Worm (Caenorhabditis elegans) whole organism, late embryonic: ENCODE results near the gene ufm-1.

ENCODE experiments used
- C08G9.2 ChIP-seq: sonication (generic microtip); optimal IDR thresholded peaks from 2 replicates; lab custom pipeline; 2016; ENCODE audit warnings: mild to moderate bottlenecking, missing genetic modification characterization, moderate library complexity, missing compliant biosample characterization
- C38D4.7 ChIP-seq: fragments of 200-800 bp; sonication (Bioruptor generic); optimal IDR thresholded peaks from 2 replicates; lab custom pipeline; 2018; ENCODE audit warnings: mild to moderate bottlenecking, missing genetic modification characterization, moderate library complexity, missing compliant biosample characterization
- F13H6.1 ChIP-seq: sonication (generic microtip); optimal IDR thresholded peaks from 2 replicates; lab custom pipeline; 2016; ENCODE audit warnings: missing genetic modification characterization, missing compliant biosample characterization
- K02D7.2 ChIP-seq: sonication (generic microtip); optimal IDR thresholded peaks from 2 replicates; lab custom pipeline; 2017; ENCODE audit warnings: mild to moderate bottlenecking, missing genetic modification characterization, missing compliant biosample characterization
- ceh-18 ChIP-seq: sonication (generic microtip); optimal IDR thresholded peaks from 2 replicates; lab custom pipeline; 2016; ENCODE audit warnings: missing genetic modification characterization, missing compliant biosample characterization
- ceh-30 ChIP-seq: fragments of 150-350 bp; optimal IDR thresholded peaks from 2 replicates; lab custom pipeline; 2014; ENCODE audit warnings: missing biosample characterization, missing genetic modification characterization
- ceh-31 ChIP-seq: sonication (generic microtip); optimal IDR thresholded peaks from 2 replicates; lab custom pipeline; 2016; ENCODE audit warnings: missing genetic modification characterization, missing compliant biosample characterization
- ceh-45 ChIP-seq: fragments of 200-800 bp; sonication (Bioruptor generic); IDR thresholded peaks from 2 replicates; pipeline ENCODE4 v1.3.6; 2022; ENCODE audit warnings: missing genetic modification reagents, missing genetic modification characterization, missing compliant biosample characterization
- ceh-48 ChIP-seq: sonication (generic microtip); optimal IDR thresholded peaks from 2 replicates; lab custom pipeline; 2016; ENCODE audit warnings: missing genetic modification characterization, inconsistent platforms, missing compliant biosample characterization
- che-1 ChIP-seq: sonication (generic microtip); optimal IDR thresholded peaks from 2 replicates; lab custom pipeline; 2016; ENCODE audit warnings: mild to moderate bottlenecking, missing genetic modification characterization, missing compliant biosample characterization
- dve-1 ChIP-seq: sonication (generic microtip); optimal IDR thresholded peaks from 2 replicates; lab custom pipeline; 2017; ENCODE audit warnings: antibody characterized with exemption, mild to moderate bottlenecking, missing genetic modification characterization, missing compliant biosample characterization
- eyg-1 ChIP-seq: sonication (generic microtip); optimal IDR thresholded peaks from 2 replicates; lab custom pipeline; 2016; ENCODE audit warnings: missing genotype, missing genetic modification characterization, missing compliant biosample characterization
- fkh-6 ChIP-seq: sonication (generic microtip); optimal IDR thresholded peaks from 2 replicates; lab custom pipeline; 2016; ENCODE audit warnings: missing genetic modification characterization, missing compliant biosample characterization
- hlh-13 ChIP-seq: fragments of 200-800 bp; sonication (Bioruptor generic); optimal IDR thresholded peaks from 2 replicates; lab custom pipeline; 2018; ENCODE audit warnings: mild to moderate bottlenecking, missing genetic modification characterization, missing compliant biosample characterization
- hlh-15 ChIP-seq: sonication (generic microtip); optimal IDR thresholded peaks from 2 replicates; lab custom pipeline; 2016; ENCODE audit warnings: missing genetic modification characterization, missing compliant biosample characterization
- hlh-30 ChIP-seq: sonication (generic microtip); optimal IDR thresholded peaks from 2 replicates; lab custom pipeline; 2017; ENCODE audit warnings: antibody characterized with exemption, missing genetic modification characterization, missing compliant biosample characterization; ENCODE audit not compliant: insufficient read depth
- mec-3 ChIP-seq: sonication (generic microtip); optimal IDR thresholded peaks from 2 replicates; lab custom pipeline; 2016; ENCODE audit warnings: borderline replicate concordance, missing genetic modification characterization, missing compliant biosample characterization
- nfya-1 ChIP-seq: sonication (generic microtip); optimal IDR thresholded peaks from 2 replicates; lab custom pipeline; 2017; ENCODE audit warnings: missing genetic modification characterization, mild to moderate bottlenecking, missing compliant biosample characterization, antibody characterized with exemption, moderate library complexity
- nhr-11 ChIP-seq: fragments of 150-350 bp; optimal IDR thresholded peaks from 2 replicates; lab custom pipeline; 2014; ENCODE audit warnings: missing biosample characterization, missing genetic modification characterization
- npax-4 ChIP-seq: sonication (generic microtip); optimal IDR thresholded peaks from 2 replicates; lab custom pipeline; 2016; ENCODE audit warnings: missing genetic modification characterization, missing compliant biosample characterization
- odd-2 ChIP-seq: sonication (generic microtip); optimal IDR thresholded peaks from 2 replicates; lab custom pipeline; 2017; ENCODE audit warnings: antibody characterized with exemption, mild to moderate bottlenecking, missing genetic modification characterization, missing compliant biosample characterization
- pat-9 ChIP-seq: fragments of 200-800 bp; sonication (Bioruptor generic); optimal IDR thresholded peaks from 2 replicates; lab custom pipeline; 2018; ENCODE audit warnings: mild to moderate bottlenecking, missing genetic modification characterization, moderate library complexity, missing compliant biosample characterization
- pax-1 ChIP-seq: fragments of 150-350 bp; optimal IDR thresholded peaks from 2 replicates; lab custom pipeline; 2014; ENCODE audit warnings: missing biosample characterization, missing genetic modification characterization
- pha-2 ChIP-seq: sonication (generic microtip); optimal IDR thresholded peaks from 2 replicates; lab custom pipeline; 2017; ENCODE audit warnings: mild to moderate bottlenecking, missing genetic modification characterization, missing compliant biosample characterization
- pha-4 ChIP-seq: fragments of 150-350 bp; optimal IDR thresholded peaks from 2 replicates; lab custom pipeline; 2018; ENCODE audit warnings: missing biosample characterization, missing genetic modification reagents, missing genetic modification characterization
- pros-1 ChIP-seq: fragments of 150-350 bp; optimal IDR thresholded peaks from 2 replicates; lab custom pipeline; 2014; ENCODE audit warnings: missing biosample characterization, missing genetic modification reagents, missing genetic modification characterization
- rnt-1 ChIP-seq: sonication (generic microtip); optimal IDR thresholded peaks from 2 replicates; lab custom pipeline; 2016; ENCODE audit warnings: missing genetic modification characterization, missing compliant biosample characterization
- sdc-2 ChIP-seq: sonication (generic microtip); optimal IDR thresholded peaks from 2 replicates; lab custom pipeline; 2016; ENCODE audit warnings: missing genotype, missing genetic modification characterization, missing compliant biosample characterization
- sox-2 ChIP-seq: fragments of 200-800 bp; sonication (Bioruptor generic); IDR thresholded peaks from 2 replicates; pipeline ENCODE4 v1.3.6; 2022; ENCODE audit warnings: missing genetic modification reagents, missing genetic modification characterization, missing compliant biosample characterization
- sox-4 ChIP-seq: sonication (generic microtip); optimal IDR thresholded peaks from 2 replicates; lab custom pipeline; 2017; ENCODE audit warnings: mild to moderate bottlenecking, missing genetic modification characterization, inconsistent platforms, missing compliant biosample characterization
- syd-9 ChIP-seq: sonication (generic microtip); optimal IDR thresholded peaks from 2 replicates; lab custom pipeline; 2016; ENCODE audit warnings: mild to moderate bottlenecking, missing genetic modification characterization, moderate library complexity, missing compliant biosample characterization
- tbx-2 ChIP-seq: sonication (generic microtip); optimal IDR thresholded peaks from 2 replicates; lab custom pipeline; 2016; ENCODE audit warnings: missing genetic modification characterization, missing compliant biosample characterization
- tbx-7 ChIP-seq: sonication (generic microtip); optimal IDR thresholded peaks from 2 replicates; lab custom pipeline; 2016; ENCODE audit warnings: missing genotype, missing genetic modification characterization, missing compliant biosample characterization
- ttx-3 ChIP-seq: sonication (generic microtip); optimal IDR thresholded peaks from 2 replicates; lab custom pipeline; 2016; ENCODE audit warnings: missing genetic modification reagents, missing genetic modification characterization, missing compliant biosample characterization
- unc-3 ChIP-seq, 2 experiments: fragments of 200-800 bp in 1 of 2; sonication (Bioruptor generic) in 1 of 2; sonication (generic microtip) in 1 of 2; conservative IDR thresholded peaks in 1 of 2; optimal IDR thresholded peaks in 1 of 2; 2 replicates each; pipeline versions ENCODE4 v1.3.6 to Lab custom; 2016 to 2022; ENCODE audit warnings: missing compliant biosample characterization in 2 of 2, missing genetic modification characterization in 2 of 2, missing genetic modification reagents in 1 of 2
- unc-86 ChIP-seq: sonication (generic microtip); optimal IDR thresholded peaks from 2 replicates; lab custom pipeline; 2016; ENCODE audit warnings: missing genetic modification characterization, missing compliant biosample characterization

ufm-1 gene

ce11 chrIII:7815571-7816348 lies 43.0 kb upstream of the ufm-1 start:
- no peak for TF ChIP-seq tbx-2
- no peak for TF ChIP-seq pros-1 (tag; lab: Kevin White, UChicago)
- TF ChIP-seq pha-2 (tag; lab: Kevin White, UChicago): no peak
- TF ChIP-seq rnt-1 (tag; lab: Kevin White, UChicago): no peak
- TF ChIP-seq K02D7.2 (tag; lab: Kevin White, UChicago): no peak
- no peak for TF ChIP-seq fkh-6 (tag; lab: Kevin White, UChicago)
- TF ChIP-seq ceh-45 (GFP tag; lab: Robert Waterston, UW): no peak
- no peak for TF ChIP-seq che-1 (tag; lab: Kevin White, UChicago)
- TF ChIP-seq mec-3 (tag; lab: Kevin White, UChicago): no peak
- no peak for TF ChIP-seq ceh-48 (tag; lab: Kevin White, UChicago)
- no peak for TF ChIP-seq sdc-2 (tag; lab: Kevin White, UChicago)
- no peak for TF ChIP-seq eyg-1 (tag; lab: Kevin White, UChicago)
- TF ChIP-seq dve-1 (tag; lab: Kevin White, UChicago): no peak
- TF ChIP-seq ceh-30: no peak
- no peak for TF ChIP-seq ttx-3 (tag; lab: Kevin White, UChicago)
- no peak for TF ChIP-seq hlh-13 (GFP tag; lab: Kevin White, UChicago)
- TF ChIP-seq hlh-15: no peak
- TF ChIP-seq pha-4 (tag; lab: Kevin White, UChicago): no peak
- no peak for TF ChIP-seq odd-2 (tag; lab: Kevin White, UChicago)
- TF ChIP-seq F13H6.1 (tag; lab: Kevin White, UChicago): no peak

DNA sequence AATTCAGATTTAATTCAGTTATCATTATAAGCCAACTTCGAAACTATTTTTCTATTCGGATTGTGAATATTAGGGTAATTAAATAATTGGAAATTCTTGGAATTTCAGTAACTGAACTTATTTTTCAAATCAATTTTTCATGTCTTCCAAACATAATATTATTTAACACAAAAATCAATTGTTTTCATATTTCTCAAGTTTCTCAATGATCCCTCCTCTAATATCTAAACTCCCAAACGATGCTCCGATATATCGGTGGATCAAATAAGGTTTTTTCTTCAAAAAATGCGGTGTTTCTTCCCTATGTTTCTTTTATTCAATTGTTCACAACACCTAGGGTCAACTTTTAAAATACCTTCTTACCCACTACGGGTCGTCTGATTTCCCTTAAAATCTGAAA lies 42.3 kb upstream of the ufm-1 start:
- no peak for TF ChIP-seq nfya-1 (tag; lab: Kevin White, UChicago)
- TF ChIP-seq pax-1 (tag; lab: Kevin White, UChicago): no peak
- TF ChIP-seq pha-4 (tag; lab: Kevin White, UChicago): no peak
- TF ChIP-seq syd-9: no peak
- no peak for TF ChIP-seq C08G9.2 (tag; lab: Kevin White, UChicago)
- TF ChIP-seq hlh-13 (GFP tag; lab: Kevin White, UChicago): no peak
- TF ChIP-seq ceh-31: no peak
- TF ChIP-seq hlh-30 (tag; lab: Kevin White, UChicago): no peak
- TF ChIP-seq npax-4 (tag; lab: Kevin White, UChicago): no peak
- no peak for TF ChIP-seq ceh-18 (tag; lab: Kevin White, UChicago)
- TF ChIP-seq pat-9 (tag; lab: Kevin White, UChicago): no peak
- no peak for TF ChIP-seq tbx-7 (tag; lab: Kevin White, UChicago)
- no peak for TF ChIP-seq unc-86 (tag; lab: Kevin White, UChicago)
- TF ChIP-seq tbx-2: no peak
- no peak for TF ChIP-seq sox-2 (GFP tag; lab: Robert Waterston, UW)

ce11 chrIII:7818965-7819364 lies 39.8 kb upstream of the ufm-1 start:
- TF ChIP-seq pha-2 (tag; lab: Kevin White, UChicago) (no peak), unc-3 (GFP tag; conservative IDR thresholded peaks at IDR 0.05; lab: Robert Waterston, UW) (no peak), unc-3 (tag; optimal IDR thresholded peaks at IDR 0.05; lab: Kevin White, UChicago) (no peak), C38D4.7 (no peak), nhr-11 (no peak), sox-4 (no peak)
